Worm (Caenorhabditis elegans) whole organism, L2 larva: ENCODE data around the gene Y2H9A.4.

Experiments used
- nhr-77 ChIP-seq: fragments of 150-350 bp; optimal IDR thresholded peaks from 2 replicates; lab custom pipeline; 2014; ENCODE audit warnings: missing biosample characterization, missing genetic modification characterization
- skn-1 ChIP-seq: sonication (generic microtip); optimal IDR thresholded peaks from 2 replicates; lab custom pipeline; 2017; ENCODE audit warnings: missing biosample characterization, missing genetic modification characterization
- snpc-4 ChIP-seq: fragments of 150-350 bp; optimal IDR thresholded peaks from 2 replicates; lab custom pipeline; 2014; ENCODE audit warnings: missing biosample characterization, missing genetic modification characterization

ce11 chrV:13423045-13423444, 22.7 kb upstream of the Y2H9A.4 start, which contains the start of gene srv-9:
- TF ChIP-seq snpc-4 (no peak), nhr-77 (tag; lab: Kevin White, UChicago) (no peak), skn-1 (tag; lab: Kevin White, UChicago) (no peak)
